Fruit fly (Drosophila melanogaster) whole organism, embryonic: ENCODE data around the gene dikar.
A peak's percentile ranks its signal among the peaks of the same experiment; 100 is the strongest.

Source experiments
- Ada2b ChIP-seq: fragments of 200-800 bp; sonication (Bioruptor generic); IDR thresholded peaks from 2 replicates; pipeline ENCODE4 v1.3.6; 2022; ENCODE audit warnings: missing biosample characterization, missing genetic modification characterization
- Atf-2 ChIP-seq: fragments of 200-800 bp; sonication (Bioruptor generic); optimal IDR thresholded peaks from 2 replicates; lab custom pipeline; 2016; ENCODE audit warnings: missing biosample characterization, missing genetic modification characterization
- Atf6 ChIP-seq: fragments of 200-800 bp; sonication (Bioruptor generic); IDR thresholded peaks from 2 replicates; pipeline ENCODE4 v1.3.6; 2022; ENCODE audit warnings: missing biosample characterization, missing genetic modification characterization
- BtbVII ChIP-seq: fragments of 200-800 bp; sonication (Bioruptor generic); optimal IDR thresholded peaks from 3 replicates; lab custom pipeline; 2017; ENCODE audit warnings: missing biosample characterization, mild to moderate bottlenecking, missing genetic modification characterization
- CG10209 ChIP-seq: fragments of 200-800 bp; sonication (Bioruptor generic); optimal IDR thresholded peaks from 3 replicates; lab custom pipeline; 2017; ENCODE audit warnings: missing biosample characterization, mild to moderate bottlenecking, missing genetic modification characterization, missing genetic modification reagents
- CG10366 ChIP-seq: fragments of 200-800 bp; sonication (Bioruptor generic); IDR thresholded peaks from 2 replicates; pipeline ENCODE4 v1.3.6; 2022; ENCODE audit warnings: missing biosample characterization, missing genetic modification characterization
- CG10565 ChIP-seq: fragments of 200-800 bp; sonication (Bioruptor generic); optimal IDR thresholded peaks from 3 replicates; lab custom pipeline; 2016; ENCODE audit warnings: missing biosample characterization, mild to moderate bottlenecking, missing genetic modification characterization
- CG10979 ChIP-seq: fragments of 200-800 bp; sonication (Bioruptor generic); optimal IDR thresholded peaks from 2 replicates; lab custom pipeline; 2018; ENCODE audit warnings: missing biosample characterization, mild to moderate bottlenecking, missing genetic modification characterization, moderate library complexity
- CG13624 ChIP-seq: fragments of 200-800 bp; sonication (Bioruptor generic); optimal IDR thresholded peaks from 2 replicates; lab custom pipeline; 2016; ENCODE audit warnings: missing biosample characterization, missing genetic modification characterization
- CG15011 ChIP-seq: fragments of 200-800 bp; sonication (Bioruptor generic); optimal IDR thresholded peaks from 3 replicates; lab custom pipeline; 2018; ENCODE audit warnings: missing biosample characterization, mild to moderate bottlenecking, missing genetic modification characterization
- CG1603 ChIP-seq: fragments of 200-800 bp; sonication (Bioruptor generic); optimal IDR thresholded peaks from 2 replicates; lab custom pipeline; 2019; ENCODE audit warnings: missing biosample characterization, mild to moderate bottlenecking, missing genetic modification characterization, moderate library complexity
- CG18619 ChIP-seq: fragments of 200-800 bp; sonication (Bioruptor generic); optimal IDR thresholded peaks from 3 replicates; lab custom pipeline; 2017; ENCODE audit warnings: missing biosample characterization, mild to moderate bottlenecking, missing genetic modification characterization
- CG2129 ChIP-seq: fragments of 200-800 bp; sonication (Bioruptor generic); IDR thresholded peaks from 2 replicates; pipeline ENCODE4 v1.3.6; 2022; ENCODE audit warnings: missing biosample characterization, missing genetic modification characterization; ENCODE audit not compliant: partially characterized antibody
- CG2202 ChIP-seq: fragments of 200-800 bp; sonication (Bioruptor generic); optimal IDR thresholded peaks from 2 replicates; lab custom pipeline; 2018; ENCODE audit warnings: missing biosample characterization, mild to moderate bottlenecking, missing genetic modification characterization
- CG2889 ChIP-seq: fragments of 200-800 bp; sonication (Bioruptor generic); IDR thresholded peaks from 3 replicates; pipeline ENCODE4 v1.3.6; 2022; ENCODE audit warnings: missing biosample characterization, missing genetic modification characterization
- CG3281 ChIP-seq: fragments of 200-800 bp; sonication (Bioruptor generic); optimal IDR thresholded peaks from 3 replicates; lab custom pipeline; 2017; ENCODE audit warnings: missing biosample characterization, mild to moderate bottlenecking, missing genetic modification characterization
- CG33557 ChIP-seq: fragments of 200-800 bp; sonication (Bioruptor generic); optimal IDR thresholded peaks from 2 replicates; lab custom pipeline; 2019; ENCODE audit warnings: missing biosample characterization, mild to moderate bottlenecking, missing genetic modification characterization, moderate library complexity
- CG4424 ChIP-seq: fragments of 200-800 bp; sonication (Bioruptor generic); optimal IDR thresholded peaks from 3 replicates; lab custom pipeline; 2016; ENCODE audit warnings: missing biosample characterization, missing genetic modification characterization
- CG6654 ChIP-seq: fragments of 200-800 bp; sonication (Bioruptor generic); optimal IDR thresholded peaks from 2 replicates; lab custom pipeline; 2017; ENCODE audit warnings: missing biosample characterization, mild to moderate bottlenecking, missing genetic modification characterization
- CG6683 ChIP-seq: fragments of 200-800 bp; sonication (Bioruptor generic); optimal IDR thresholded peaks from 2 replicates; lab custom pipeline; 2017; ENCODE audit warnings: missing biosample characterization, mild to moderate bottlenecking, missing genetic modification characterization, missing genetic modification reagents
- CG7556 ChIP-seq: fragments of 200-800 bp; sonication (Bioruptor generic); optimal IDR thresholded peaks from 2 replicates; lab custom pipeline; 2017; ENCODE audit warnings: missing biosample characterization, mild to moderate bottlenecking, missing genetic modification characterization
- CG7839 ChIP-seq: fragments of 200-800 bp; sonication (Bioruptor generic); optimal IDR thresholded peaks from 3 replicates; lab custom pipeline; 2018; ENCODE audit warnings: missing biosample characterization, mild to moderate bottlenecking, missing genetic modification characterization, moderate library complexity
- Doc2 ChIP-seq: fragments of 200-800 bp; sonication (Bioruptor generic); IDR thresholded peaks from 2 replicates; pipeline ENCODE4 v1.3.6; 2022; ENCODE audit warnings: missing biosample characterization, missing genetic modification characterization
- E2f2 ChIP-seq: fragments of 200-800 bp; sonication (Bioruptor generic); IDR thresholded peaks from 2 replicates; pipeline ENCODE4 v1.3.6; 2022; ENCODE audit warnings: missing biosample characterization, missing genetic modification characterization
- Fer3 ChIP-seq: fragments of 200-800 bp; sonication (Bioruptor generic); optimal IDR thresholded peaks from 2 replicates; lab custom pipeline; 2018; ENCODE audit warnings: missing biosample characterization, mild to moderate bottlenecking, missing genetic modification characterization, moderate library complexity
- GATAe ChIP-seq: fragments of 200-800 bp; sonication (Bioruptor generic); conservative IDR thresholded peaks from 2 replicates; pipeline ENCODE4 v1.3.6; 2022; ENCODE audit warnings: missing biosample characterization, missing genetic modification characterization
- Hsf ChIP-seq: fragments of 200-800 bp; sonication (Bioruptor generic); optimal IDR thresholded peaks from 3 replicates; lab custom pipeline; 2016; ENCODE audit warnings: missing biosample characterization, missing genetic modification characterization
- NK7.1 ChIP-seq: fragments of 200-800 bp; sonication (Bioruptor generic); optimal IDR thresholded peaks from 3 replicates; lab custom pipeline; 2016; ENCODE audit warnings: missing biosample characterization, missing genetic modification characterization
- Oli ChIP-seq: fragments of 200-800 bp; sonication (Bioruptor generic); optimal IDR thresholded peaks from 2 replicates; lab custom pipeline; 2018; ENCODE audit warnings: missing biosample characterization, mild to moderate bottlenecking, missing genetic modification characterization, moderate library complexity
- Ptx1 ChIP-seq: fragments of 200-800 bp; sonication (Bioruptor generic); IDR thresholded peaks from 2 replicates; pipeline ENCODE4 v1.3.6; 2022; ENCODE audit warnings: missing biosample characterization, missing genetic modification characterization
- Sry-β ChIP-seq: fragments of 200-800 bp; sonication (Bioruptor generic); optimal IDR thresholded peaks from 2 replicates; lab custom pipeline; 2018; ENCODE audit warnings: missing biosample characterization, mild to moderate bottlenecking, missing genetic modification characterization, moderate library complexity
- aop ChIP-seq: fragments of 200-800 bp; sonication (Bioruptor generic); IDR thresholded peaks from 2 replicates; pipeline ENCODE4 v1.3.6; 2022; ENCODE audit warnings: missing biosample characterization, missing genetic modification characterization
- ase ChIP-seq: fragments of 200-800 bp; sonication (Bioruptor generic); IDR thresholded peaks from 3 replicates; pipeline ENCODE4 v1.3.6; 2022; ENCODE audit warnings: missing biosample characterization, missing genetic modification characterization
- az2 ChIP-seq: fragments of 200-800 bp; sonication (Bioruptor generic); optimal IDR thresholded peaks from 3 replicates; lab custom pipeline; 2016; ENCODE audit warnings: missing biosample characterization, missing genetic modification characterization
- bcd ChIP-seq: fragments of 200-800 bp; sonication (Bioruptor generic); optimal IDR thresholded peaks from 2 replicates; lab custom pipeline; 2017; ENCODE audit warnings: missing biosample characterization, mild to moderate bottlenecking, missing genetic modification characterization
- caup ChIP-seq: fragments of 200-800 bp; sonication (Bioruptor generic); optimal IDR thresholded peaks from 3 replicates; lab custom pipeline; 2017; ENCODE audit warnings: missing biosample characterization, mild to moderate bottlenecking, missing genetic modification characterization, moderate library complexity; ENCODE audit not compliant: severe bottlenecking
- cwo ChIP-seq: fragments of 200-800 bp; sonication (Bioruptor generic); optimal IDR thresholded peaks from 3 replicates; lab custom pipeline; 2017; ENCODE audit warnings: missing biosample characterization, missing genetic modification characterization, mild to moderate bottlenecking, moderate library complexity, missing genetic modification reagents
- da ChIP-seq: fragments of 200-800 bp; sonication (Bioruptor generic); optimal IDR thresholded peaks from 2 replicates; lab custom pipeline; 2016; ENCODE audit warnings: missing biosample characterization, missing genetic modification characterization
- fd64A ChIP-seq: fragments of 200-800 bp; sonication (Bioruptor generic); optimal IDR thresholded peaks from 3 replicates; lab custom pipeline; 2018; ENCODE audit warnings: missing biosample characterization, mild to moderate bottlenecking, missing genetic modification characterization
- gsb ChIP-seq: fragments of 200-800 bp; sonication (Bioruptor generic); IDR thresholded peaks from 2 replicates; pipeline ENCODE4 v1.3.6; 2022; ENCODE audit warnings: missing biosample characterization, missing genetic modification characterization
- kay ChIP-seq: fragments of 200-800 bp; sonication (Bioruptor generic); optimal IDR thresholded peaks from 2 replicates; lab custom pipeline; 2016; ENCODE audit warnings: missing biosample characterization, missing genetic modification characterization
- pb ChIP-seq: fragments of 200-800 bp; sonication (Bioruptor generic); optimal IDR thresholded peaks from 3 replicates; lab custom pipeline; 2016; ENCODE audit warnings: missing biosample characterization, missing genetic modification characterization
- pho ChIP-seq: fragments of 200-800 bp; sonication (Bioruptor generic); optimal IDR thresholded peaks from 2 replicates; lab custom pipeline; 2016; ENCODE audit warnings: missing biosample characterization, missing genetic modification characterization
- prd ChIP-seq, 3 experiments: fragments of >200 bp in 2 of 3; fragments of 200-800 bp in 1 of 3; sonication (Bioruptor generic) in 1 of 3; optimal IDR thresholded peaks in 2 of 3; IDR thresholded peaks in 1 of 3; 2 replicates in 2 of 3; 3 replicates in 1 of 3; pipeline versions ENCODE4 v1.3.6 to Lab custom; 2017 to 2022; ENCODE audit warnings: missing biosample characterization in 1 of 3, missing genetic modification characterization in 1 of 3
- repo ChIP-seq: fragments of 200-800 bp; sonication (Bioruptor generic); optimal IDR thresholded peaks from 2 replicates; lab custom pipeline; 2016; ENCODE audit warnings: missing biosample characterization, missing genetic modification characterization
- salm ChIP-seq: fragments of 200-800 bp; sonication (Bioruptor generic); optimal IDR thresholded peaks from 2 replicates; lab custom pipeline; 2018; ENCODE audit warnings: missing biosample characterization, mild to moderate bottlenecking, missing genetic modification characterization
- schlank ChIP-seq: fragments of 200-800 bp; sonication (Bioruptor generic); optimal IDR thresholded peaks from 2 replicates; lab custom pipeline; 2018; ENCODE audit warnings: missing biosample characterization, mild to moderate bottlenecking, missing genetic modification characterization
- scrt ChIP-seq: fragments of 200-800 bp; sonication (Bioruptor generic); optimal IDR thresholded peaks from 2 replicates; lab custom pipeline; 2018; ENCODE audit warnings: missing biosample characterization, mild to moderate bottlenecking, missing genetic modification characterization, moderate library complexity
- seq ChIP-seq: fragments of 200-800 bp; sonication (Bioruptor generic); IDR thresholded peaks from 2 replicates; pipeline ENCODE4 v1.3.6; 2022; ENCODE audit warnings: missing biosample characterization, missing genetic modification characterization
- sna ChIP-seq: fragments of 200-800 bp; sonication (Bioruptor generic); IDR thresholded peaks from 2 replicates; pipeline ENCODE4 v1.3.6; 2022; ENCODE audit warnings: missing biosample characterization, missing genetic modification characterization; ENCODE audit not compliant: partially characterized antibody

dikar gene

DNA sequence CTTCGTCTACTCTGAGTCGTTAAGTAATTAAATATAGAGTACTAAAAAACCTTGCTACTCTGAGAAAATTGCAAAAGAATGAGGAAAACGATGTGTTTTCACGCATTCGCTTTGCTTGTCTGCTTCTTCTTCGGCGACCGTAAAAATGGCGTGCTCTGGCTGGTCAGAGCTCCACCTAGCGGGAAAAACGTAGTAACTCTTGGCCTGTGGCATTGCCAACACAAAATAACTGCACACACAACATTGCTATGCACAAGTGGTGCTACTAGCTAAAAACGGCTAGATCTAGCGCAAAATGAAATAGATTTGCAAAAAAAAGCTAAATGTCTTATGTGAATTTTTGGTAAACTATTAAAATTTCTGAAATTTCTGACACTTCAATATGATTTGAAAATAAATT is 4.2 kb upstream of the dikar start (continued):
- TF ChIP-seq GATAe (GFP tag; lab: Robert Waterston, UW): no peak
- no peak for TF ChIP-seq schlank (tag; lab: Kevin White, UChicago)
- TF ChIP-seq scrt: no peak
- peak; percentile 9 for TF ChIP-seq CG33557 (GFP tag; lab: Kevin White, UChicago)
- TF ChIP-seq aop: 0 out of 2 replicates have a peak, but pooled peaks have one; percentile 4
- peak; percentile 38 for TF ChIP-seq CG10366 (GFP tag; lab: Robert Waterston, UW)
- no peak for TF ChIP-seq Doc2 (GFP tag; lab: Robert Waterston, UW)
- peak; percentile 63 for TF ChIP-seq Ptx1 (GFP tag; lab: Robert Waterston, UW)
- peak; percentile 21; the same call in 1 of the 2 replicates for TF ChIP-seq Atf6 (GFP tag; lab: Robert Waterston, UW)
- peak; percentile 48 for TF ChIP-seq gsb (GFP tag; lab: Robert Waterston, UW)
- TF ChIP-seq pho (GFP tag; lab: Kevin White, UChicago): no peak
- TF ChIP-seq bcd (GFP tag; lab: Kevin White, UChicago): peak; percentile 35
- peak; percentile 9 for TF ChIP-seq Fer3 (tag; lab: Kevin White, UChicago)
- TF ChIP-seq CG13624: peak; percentile 52
- no peak for TF ChIP-seq CG15011 (GFP tag; lab: Kevin White, UChicago)
- TF ChIP-seq BtbVII (GFP tag; lab: Kevin White, UChicago): no peak
- no peak for TF ChIP-seq CG6683 (GFP tag; lab: Kevin White, UChicago)
- no peak for TF ChIP-seq Oli (tag; lab: Kevin White, UChicago)
- TF ChIP-seq CG3281 (GFP tag; lab: Kevin White, UChicago): peak; percentile 6
- TF ChIP-seq CG6654: no peak
- no peak for TF ChIP-seq sna (GFP tag; lab: Robert Waterston, UW)
- TF ChIP-seq repo: peak; percentile 7
- TF ChIP-seq az2 (GFP tag; lab: Kevin White, UChicago): peak; percentile 9
- no peak for TF ChIP-seq salm (tag; lab: Kevin White, UChicago)
- TF ChIP-seq CG10209 (GFP tag; lab: Kevin White, UChicago): peak; percentile 47
- 0 out of 3 replicates have a peak, but pooled peaks have one; percentile 22 for TF ChIP-seq CG2889 (GFP tag; lab: Robert Waterston, UW)
- TF ChIP-seq kay (GFP tag; lab: Kevin White, UChicago): no peak
- TF ChIP-seq caup (GFP tag; lab: Kevin White, UChicago): peak; percentile 36
- TF ChIP-seq ase: peak; percentile 25; the same call in 1 of the 3 replicates
- peak; percentile 5 for TF ChIP-seq CG4424 (GFP tag; lab: Kevin White, UChicago)
- no peak for TF ChIP-seq CG10565 (GFP tag; lab: Kevin White, UChicago)
- no peak for TF ChIP-seq CG2202 (tag; lab: Kevin White, UChicago)
- peak; percentile 39 for TF ChIP-seq E2f2
- TF ChIP-seq CG7556 (GFP tag; lab: Kevin White, UChicago): no peak
- peak; percentile 68 for TF ChIP-seq CG1603
- TF ChIP-seq Sry-β: peak; percentile 93
- no peak for TF ChIP-seq fd64A (GFP tag; lab: Kevin White, UChicago)
- TF ChIP-seq CG2129 (GFP tag; lab: Robert Waterston, UW): no peak
- TF ChIP-seq da: no peak
- no peak for TF ChIP-seq seq (GFP tag; lab: Robert Waterston, UW)
- peak; percentile 62 for TF ChIP-seq Ada2b (GFP tag; lab: Robert Waterston, UW)
- TF ChIP-seq CG7839 (tag; lab: Kevin White, UChicago): peak; percentile 48
- TF ChIP-seq pb (GFP tag; lab: Kevin White, UChicago): no peak
- TF ChIP-seq NK7.1 (GFP tag; lab: Kevin White, UChicago): no peak
- TF ChIP-seq Hsf (GFP tag; lab: Kevin White, UChicago): peak; percentile 55
- no peak for TF ChIP-seq Atf-2 (GFP tag; lab: Kevin White, UChicago)
- no peak for TF ChIP-seq cwo (GFP tag; lab: Kevin White, UChicago)
- peak; percentile 24 for TF ChIP-seq CG10979 (tag; lab: Kevin White, UChicago)
- TF ChIP-seq prd (optimal IDR thresholded peaks at IDR 0.05; lab: Kevin White, UChicago): no peak
- TF ChIP-seq prd (GFP tag; IDR thresholded peaks at IDR 0.05; lab: Robert Waterston, UW): peak; percentile 69; the same call in 2 of the 3 replicates
- peak; percentile 40 for TF ChIP-seq CG18619 (GFP tag; lab: Kevin White, UChicago)
